Worm (Caenorhabditis elegans) whole organism, L4/young adult: ENCODE results near the gene sipa-1.

Experiments used
- dao-5 ChIP-seq: sonication (generic microtip); optimal IDR thresholded peaks from 2 replicates; lab custom pipeline; 2016; ENCODE audit warnings: missing genotype, missing genetic modification characterization, moderate library complexity, missing compliant biosample characterization
- him-1 ChIP-seq: sonication (generic microtip); optimal IDR thresholded peaks from 2 replicates; lab custom pipeline; 2016; ENCODE audit warnings: missing genotype, missing genetic modification reagents, missing genetic modification characterization, missing compliant biosample characterization

DNA sequence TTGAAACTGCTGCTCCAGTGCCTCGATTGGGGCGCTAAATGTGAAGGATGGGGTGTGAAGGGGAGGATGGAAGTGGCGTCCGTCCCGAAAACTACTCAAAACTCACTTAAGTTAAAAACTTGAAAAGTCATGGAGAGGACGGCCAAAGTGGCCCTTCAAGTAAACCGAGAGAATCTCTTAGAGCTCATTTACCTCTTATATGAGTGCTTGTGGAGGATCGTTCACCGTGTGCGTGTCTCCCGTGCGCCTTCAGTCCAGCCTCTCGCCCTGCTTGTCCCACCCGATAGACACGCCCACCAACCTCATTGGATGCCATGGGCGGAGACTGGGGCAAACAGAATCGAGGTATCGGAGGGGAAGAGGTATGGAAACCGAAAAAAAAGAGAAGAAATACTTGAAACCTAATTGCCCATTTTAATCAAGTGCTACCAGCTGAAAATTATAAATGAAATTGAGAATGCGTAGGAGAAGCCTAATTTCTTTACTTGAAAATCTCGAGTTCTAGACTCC is 27.8 kb upstream of the sipa-1 start, which contains the start of gene ceh-27:
- no peak for TF ChIP-seq him-1 (tag; lab: Kevin White, UChicago)
- TF ChIP-seq dao-5, result no peak
